Fruit fly (Drosophila melanogaster) Kc167 (cell line): ENCODE results near the gene CG4830.

Experiments
- Myc ChIP-seq: fragments of >200 bp; optimal IDR thresholded peaks from 2 replicates; lab custom pipeline; 2017; ENCODE audit warnings: missing external identifiers
- Sin3A ChIP-seq: fragments of >200 bp; optimal IDR thresholded peaks from 2 replicates; lab custom pipeline; 2018; ENCODE audit warnings: missing external identifiers
- h ChIP-seq: fragments of >200 bp; optimal IDR thresholded peaks from 3 replicates; lab custom pipeline; 2018; ENCODE audit warnings: missing external identifiers

- no peak for TF ChIP-seq h
- no peak for TF ChIP-seq Sin3A (lab: Kevin White, UChicago)
- no peak for TF ChIP-seq Myc (lab: Kevin White, UChicago)
These were observed 48.3 kb upstream of the CG4830 start, which contains the start of the genes CG44037 and svp for dm6 chr3R:12258437-12258836.
